Fruit fly (Drosophila melanogaster): ENCODE results near the gene CG14625.
A peak's percentile ranks its signal among the peaks of the same experiment; 100 is the strongest.

CG14625 gene

DNA sequence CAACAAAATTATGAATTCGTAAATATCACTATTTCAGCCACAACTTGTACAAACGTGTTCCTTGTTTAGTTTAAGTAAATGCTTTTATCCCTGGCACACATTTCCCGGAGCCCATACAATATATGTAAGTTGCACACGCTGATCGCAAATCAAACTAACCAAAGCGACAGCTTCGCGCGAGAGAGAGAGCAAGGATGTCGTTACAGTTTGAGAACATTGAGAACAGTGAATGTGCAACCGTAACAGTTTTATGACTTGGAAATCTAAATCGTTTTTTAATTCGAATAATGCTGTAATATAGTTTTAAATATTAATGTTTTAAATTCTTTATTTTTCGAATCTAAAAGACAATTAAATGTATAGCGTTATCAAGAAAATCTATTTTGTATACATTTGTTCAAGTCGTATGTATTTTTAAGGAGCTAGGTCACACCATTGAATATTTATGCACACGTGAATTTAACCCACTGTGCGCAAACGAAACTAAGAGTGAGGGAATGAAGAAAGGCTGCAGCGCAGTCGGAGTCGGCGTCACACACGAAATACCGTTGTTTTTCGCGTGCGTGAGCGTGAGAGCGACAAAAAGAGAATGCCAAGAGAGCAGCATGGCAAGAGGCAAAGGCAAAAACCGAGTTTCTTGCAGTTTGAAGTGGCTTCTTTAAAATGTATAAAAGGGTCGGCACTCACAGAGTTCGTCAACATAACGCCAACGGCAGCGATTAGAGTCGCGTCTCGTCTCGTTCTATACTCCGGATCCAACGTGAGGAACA, 10.1 kb downstream of the CG14625 start, which contains the start of gene CG11382:
TSS of gene CG11382 (plus strand) at position 720 of the 770 bp plus-strand sequence.
- no peak for TF ChIP-seq dsf (GFP tag; optimal IDR thresholded peaks at IDR 0.05; ENCODE audit: borderline replicate concordance)
- peak; percentile 21 for TF ChIP-seq fru (GFP tag; optimal IDR thresholded peaks at IDR 0.05)

DNA sequence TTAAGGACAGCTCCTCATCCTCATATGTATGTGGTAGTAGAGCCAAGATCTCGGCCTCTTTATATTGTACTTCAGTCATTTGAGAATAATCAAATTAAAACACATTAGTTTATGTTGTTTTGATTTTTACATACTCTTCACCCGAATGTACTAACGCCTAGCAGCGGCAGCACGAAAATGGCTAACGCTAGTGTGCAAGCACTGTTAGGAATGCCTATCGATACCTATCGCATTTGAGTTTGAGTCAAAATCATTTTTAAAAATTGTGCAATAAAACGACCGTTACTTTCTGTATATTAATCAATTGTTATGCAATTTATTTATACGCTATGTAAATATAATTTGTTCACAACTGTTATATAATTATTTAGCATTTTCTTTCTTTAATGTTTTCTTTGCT, 15.7 kb downstream of the CG14625 start, which contains the start of gene CG11398:
TSS of gene CG11398 (minus strand) at position 157 of the 400 bp plus-strand sequence.
- no peak for TF ChIP-seq CG9705 (GFP tag; optimal IDR thresholded peaks at IDR 0.05)
- no peak for TF ChIP-seq Jra (GFP tag; optimal IDR thresholded peaks at IDR 0.05)
- TF ChIP-seq Dif (GFP tag; optimal IDR thresholded peaks at IDR 0.05; ENCODE audit: partially characterized antibody) = no peak
- TF ChIP-seq ey (GFP tag; optimal IDR thresholded peaks at IDR 0.05) = no peak
- TF ChIP-seq N (GFP tag; optimal IDR thresholded peaks at IDR 0.05) = no peak
- no peak for TF ChIP-seq jim (GFP tag; optimal IDR thresholded peaks at IDR 0.05)
- no peak for TF ChIP-seq psq (GFP tag; optimal IDR thresholded peaks at IDR 0.05)
- TF ChIP-seq Mio (GFP tag; optimal IDR thresholded peaks at IDR 0.05) = no peak
- TF ChIP-seq Abd-B (GFP tag; optimal IDR thresholded peaks at IDR 0.05) = no peak
- no peak for TF ChIP-seq fru (GFP tag; optimal IDR thresholded peaks at IDR 0.05)
- no peak for TF ChIP-seq rgr (GFP tag; optimal IDR thresholded peaks at IDR 0.05)
- no peak for TF ChIP-seq br (GFP tag; optimal IDR thresholded peaks at IDR 0.05)
- no peak for TF ChIP-seq CrebA (GFP tag; optimal IDR thresholded peaks at IDR 0.05; ENCODE audit: borderline replicate concordance)

DNA sequence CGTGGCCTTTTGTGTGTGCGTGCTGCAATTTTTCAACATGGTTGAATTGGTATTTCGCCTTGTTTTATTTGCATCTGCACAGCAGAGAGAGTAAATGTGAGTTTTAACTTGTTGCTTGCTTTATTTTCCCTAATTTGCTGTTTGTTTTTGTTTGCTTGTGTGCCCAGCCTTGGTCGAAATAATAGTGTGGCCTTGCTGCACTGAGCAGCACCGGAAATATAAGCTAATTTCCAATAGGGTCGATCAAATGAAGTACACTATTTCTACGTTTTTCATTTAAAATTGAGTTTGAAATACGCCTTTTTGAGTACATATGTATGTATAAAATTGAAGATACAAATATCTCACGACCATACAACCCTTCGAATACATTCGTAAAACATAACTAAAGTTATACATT, 17.3 kb downstream of the CG14625 start:
- TF ChIP-seq GATAd (GFP tag; optimal IDR thresholded peaks at IDR 0.05) (no peak), tai (GFP tag; optimal IDR thresholded peaks at IDR 0.05) (no peak), jim (GFP tag; optimal IDR thresholded peaks at IDR 0.05) (no peak), dl (GFP tag; optimal IDR thresholded peaks at IDR 0.05; ENCODE audit: insufficient read depth in 1 of 2, partially characterized antibody in 2 of 2) (no peak), Dfd (GFP tag; optimal IDR thresholded peaks at IDR 0.05) (no peak), woc (GFP tag; optimal IDR thresholded peaks at IDR 0.05) (no peak), Myc (optimal IDR thresholded peaks at IDR 0.05) (no peak), br (GFP tag; optimal IDR thresholded peaks at IDR 0.05) (no peak), pan (optimal IDR thresholded peaks at IDR 0.05) (no peak), CG32264 (GFP tag; optimal IDR thresholded peaks at IDR 0.05) (no peak), Jra (GFP tag; optimal IDR thresholded peaks at IDR 0.05) (no peak), CrebA (GFP tag; optimal IDR thresholded peaks at IDR 0.05; ENCODE audit: borderline replicate concordance) (no peak), Mio (GFP tag; optimal IDR thresholded peaks at IDR 0.05) (no peak), Hr83 (GFP tag; optimal IDR thresholded peaks at IDR 0.05; ENCODE audit: poor library complexity, severe bottlenecking) (no peak), sv (GFP tag; optimal IDR thresholded peaks at IDR 0.05) (no peak), Hr78 (GFP tag; optimal IDR thresholded peaks at IDR 0.05) (no peak), ey (GFP tag; optimal IDR thresholded peaks at IDR 0.05) (no peak), dmrt93B (GFP tag; optimal IDR thresholded peaks at IDR 0.05) (no peak), Abd-B (GFP tag; optimal IDR thresholded peaks at IDR 0.05) (no peak)

DNA sequence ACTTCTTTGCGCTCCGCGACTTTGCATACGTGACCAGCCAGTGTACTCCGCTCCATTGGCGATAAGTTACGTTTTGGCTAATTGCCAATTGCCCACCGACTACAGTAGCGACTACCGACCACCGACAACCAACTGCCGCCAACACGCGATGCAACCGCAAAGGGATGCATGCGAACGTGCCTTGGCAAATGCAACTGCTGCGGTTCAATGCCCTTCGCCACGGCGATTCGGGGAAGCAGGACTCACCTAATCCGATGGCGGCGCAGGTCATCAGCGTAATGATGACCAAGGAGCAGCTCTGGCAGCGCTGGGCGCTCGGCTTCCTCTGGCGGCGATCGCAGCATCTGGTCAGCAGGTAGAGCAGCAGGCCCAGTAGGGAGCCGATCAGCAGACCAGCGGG, 26.5 kb downstream of the CG14625 start:
- no peak for TF ChIP-seq rgr (GFP tag; optimal IDR thresholded peaks at IDR 0.05)
- TF ChIP-seq OdsH (GFP tag; optimal IDR thresholded peaks at IDR 0.05) = no peak

DNA sequence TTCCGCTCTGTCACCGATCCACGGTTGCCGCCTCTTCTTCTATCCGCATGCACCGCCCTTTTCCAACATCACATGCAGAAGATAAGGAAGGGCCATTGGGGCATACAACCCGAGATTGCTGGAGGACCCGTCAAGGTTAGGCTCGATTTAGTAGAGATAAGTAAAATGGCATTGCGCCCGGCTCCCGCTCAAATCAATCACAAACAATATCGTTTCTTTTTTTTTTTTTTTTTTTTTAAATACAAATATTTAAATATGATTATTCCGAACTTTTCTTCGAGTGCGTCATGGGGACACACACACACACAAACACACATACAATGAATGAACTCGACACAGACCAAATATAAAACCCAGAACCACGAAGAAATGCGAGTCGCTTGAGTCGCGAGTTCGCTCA, 29.8 kb downstream of the CG14625 start:
- TF ChIP-seq foxo (GFP tag; optimal IDR thresholded peaks at IDR 0.05) (peak in 1 of 2 experiments; percentile 16), usp (GFP tag; optimal IDR thresholded peaks at IDR 0.05) (no peak)

DNA sequence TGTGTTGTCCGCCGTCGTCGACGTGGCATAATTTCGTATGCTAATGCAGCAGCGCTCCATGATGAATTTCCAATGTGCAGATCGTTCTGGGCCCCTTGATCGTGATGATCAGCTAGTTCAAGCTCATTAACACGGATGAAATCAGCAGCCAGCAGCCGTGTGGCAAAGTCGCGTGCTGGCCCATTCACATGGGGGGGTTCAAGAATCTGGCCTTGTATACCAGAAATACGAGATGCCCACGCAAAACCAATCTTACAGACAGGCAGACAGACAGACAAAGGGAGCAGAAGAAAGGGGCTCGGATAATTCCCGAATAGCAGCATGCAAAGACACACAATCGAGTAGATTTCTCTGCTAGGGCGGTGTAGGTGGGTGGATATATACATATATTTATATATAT, 30.2 kb downstream of the CG14625 start:
- no peak for TF ChIP-seq Dfd (GFP tag; optimal IDR thresholded peaks at IDR 0.05)
- TF ChIP-seq foxo (GFP tag; optimal IDR thresholded peaks at IDR 0.05) = no peak
- TF ChIP-seq Sp1 (GFP tag; optimal IDR thresholded peaks at IDR 0.05) = no peak
- TF ChIP-seq Hnf4 (GFP tag; optimal IDR thresholded peaks at IDR 0.05) = no peak
- no peak for TF ChIP-seq Mio (GFP tag; optimal IDR thresholded peaks at IDR 0.05)
- no peak for TF ChIP-seq lola (GFP tag; optimal IDR thresholded peaks at IDR 0.05)
- TF ChIP-seq Hr78 (GFP tag; optimal IDR thresholded peaks at IDR 0.05) = no peak

All from whole organism, wandering third instar larva.